Worm (Caenorhabditis elegans): ENCODE measurements around the gene F43D2.6.

DNA sequence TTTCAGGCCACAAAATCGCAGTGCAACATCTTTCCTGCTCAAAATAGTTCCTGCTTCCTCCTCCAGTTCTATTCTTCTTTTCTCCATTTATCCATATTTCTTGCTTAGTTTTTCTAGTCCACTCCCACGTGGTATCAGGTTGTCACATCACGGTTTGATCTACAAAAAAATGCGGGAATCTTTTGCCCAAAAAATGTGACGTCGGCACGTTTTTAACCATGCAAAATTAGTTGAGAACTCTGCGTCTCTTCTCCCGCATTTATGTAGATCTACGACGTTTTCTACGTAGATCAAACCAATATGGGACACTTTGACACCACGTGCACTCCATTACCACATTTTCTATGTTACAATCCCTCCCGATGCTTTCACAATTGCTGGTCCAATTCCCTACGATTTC is 7.0 kb upstream of the F43D2.6 start:
- TF ChIP-seq snpc-4 (GFP tag; optimal IDR thresholded peaks at IDR 0.05) (no peak), snpc-4 (tag; optimal IDR thresholded peaks at IDR 0.05) (no peak), let-526 (GFP tag; IDR thresholded peaks at IDR 0.05) (no peak), ztf-28 (GFP tag; IDR thresholded peaks at IDR 0.05) (no peak), xnd-1 (tag; optimal IDR thresholded peaks at IDR 0.05) (peak; percentile 21), unc-62 (GFP tag; optimal IDR thresholded peaks at IDR 0.05) (no peak), attf-3 (GFP tag; conservative IDR thresholded peaks at IDR 0.05) (no peak), lin-26 (GFP tag; IDR thresholded peaks at IDR 0.05) (no peak), bed-2 (GFP tag; IDR thresholded peaks at IDR 0.05) (no peak), lag-1 (GFP tag; IDR thresholded peaks at IDR 0.05) (no peak), F23B12.7 (tag; optimal IDR thresholded peaks at IDR 0.05; ENCODE audit: insufficient read depth) (no peak), F52B5.7 (tag; optimal IDR thresholded peaks at IDR 0.05) (no peak), pha-4 (tag; optimal IDR thresholded peaks at IDR 0.05) (no peak), F57A8.1 (GFP tag; optimal IDR thresholded peaks at IDR 0.05) (no peak)

Data from whole organism, young adult.